Fruit fly (Drosophila melanogaster) whole organism, prepupa: ENCODE data around the gene meep.

Experiments
- CG8319 ChIP-seq: fragments of 200-800 bp; sonication (Bioruptor generic); optimal IDR thresholded peaks from 3 replicates; lab custom pipeline; 2016; ENCODE audit warnings: missing biosample characterization, missing genetic modification characterization
- Hr4 ChIP-seq: fragments of 200-800 bp; sonication (Bioruptor generic); optimal IDR thresholded peaks from 3 replicates; lab custom pipeline; 2016; ENCODE audit warnings: missing biosample characterization, missing genetic modification characterization
- Smox ChIP-seq: fragments of 200-800 bp; sonication (Bioruptor generic); optimal IDR thresholded peaks from 3 replicates; lab custom pipeline; 2016; ENCODE audit warnings: missing biosample characterization, missing genetic modification characterization
- fd85E ChIP-seq: fragments of 200-800 bp; sonication (Bioruptor generic); optimal IDR thresholded peaks from 3 replicates; lab custom pipeline; 2016; ENCODE audit warnings: missing biosample characterization, missing genetic modification characterization

DNA sequence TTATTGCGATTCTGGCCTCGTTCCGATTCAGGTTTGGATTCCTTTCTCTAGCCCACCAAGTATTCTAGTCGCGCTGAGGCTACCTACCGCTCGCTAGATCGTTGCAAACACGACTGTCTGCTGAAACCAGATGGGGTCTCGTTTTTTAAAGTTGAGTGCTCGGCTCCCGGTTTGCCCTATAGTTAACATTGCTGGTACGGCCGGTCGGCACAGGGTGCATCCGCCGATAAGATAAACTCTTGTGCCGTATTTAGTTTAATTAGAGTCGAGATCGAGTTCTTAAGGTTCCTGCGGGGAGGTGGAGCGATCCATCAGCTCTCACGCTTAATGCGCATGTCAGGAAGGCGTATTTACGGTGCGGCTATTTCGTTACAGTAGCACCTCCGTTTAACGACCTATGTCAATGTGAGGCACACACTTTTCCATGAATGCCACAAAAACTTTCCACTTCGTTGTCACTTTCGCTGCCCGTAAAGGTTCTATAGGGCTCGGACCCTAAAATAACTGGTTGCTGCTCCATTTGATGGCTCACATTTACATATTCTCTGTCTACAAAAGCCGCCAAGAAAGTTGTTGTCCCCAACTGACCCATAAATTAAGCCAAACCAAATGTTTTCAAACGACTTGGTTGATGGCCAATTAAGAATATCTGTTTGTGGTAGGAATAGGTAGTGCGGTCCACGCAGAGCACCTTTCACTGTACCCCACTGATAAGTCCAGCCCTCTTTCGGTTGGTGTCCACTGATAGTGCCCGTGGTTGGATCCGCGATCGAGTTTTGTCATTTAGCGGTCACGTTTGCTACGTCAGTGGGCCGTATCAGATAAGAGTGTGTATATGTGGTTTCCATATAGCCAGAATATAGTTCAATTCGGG lies 2.1 kb upstream of the meep start, which contains the start of gene CG9119:
- TF ChIP-seq CG8319 (GFP tag; lab: Kevin White, UChicago) (peak; percentile 31), Smox (GFP tag; lab: Kevin White, UChicago) (no peak), fd85E (GFP tag; lab: Kevin White, UChicago) (no peak), Hr4 (GFP tag; lab: Kevin White, UChicago) (no peak)
